Fruit fly (Drosophila melanogaster) whole organism, prepupa: ENCODE measurements around the gene ftz.

Experiments used
- CG3919 ChIP-seq: fragments of 200-800 bp; sonication (Bioruptor generic); optimal IDR thresholded peaks from 3 replicates; lab custom pipeline; 2016; ENCODE audit warnings: missing biosample characterization, missing genetic modification characterization
- Lpt ChIP-seq: fragments of 200-800 bp; sonication (Bioruptor generic); optimal IDR thresholded peaks from 3 replicates; lab custom pipeline; 2016; ENCODE audit warnings: missing biosample characterization, missing genetic modification characterization
- Smox ChIP-seq: fragments of 200-800 bp; sonication (Bioruptor generic); optimal IDR thresholded peaks from 3 replicates; lab custom pipeline; 2016; ENCODE audit warnings: missing biosample characterization, missing genetic modification characterization
- cyc ChIP-seq: fragments of 200-800 bp; sonication (Bioruptor generic); optimal IDR thresholded peaks from 3 replicates; lab custom pipeline; 2016; ENCODE audit warnings: missing biosample characterization, missing genetic modification characterization
- ss ChIP-seq, 2 experiments: fragments of 200-800 bp; sonication (Bioruptor generic); optimal IDR thresholded peaks; 2 replicates in 1 of 2; 3 replicates in 1 of 2; lab custom pipeline; 2017 to 2018; ENCODE audit warnings: mild to moderate bottlenecking in 2 of 2, missing biosample characterization in 2 of 2, missing genetic modification characterization in 2 of 2, moderate library complexity in 1 of 2
- svp ChIP-seq: fragments of 200-800 bp; sonication (Bioruptor generic); peaks from one replicate; lab custom pipeline; 2016; ENCODE audit warnings: missing biosample characterization, missing genetic modification characterization

DNA sequence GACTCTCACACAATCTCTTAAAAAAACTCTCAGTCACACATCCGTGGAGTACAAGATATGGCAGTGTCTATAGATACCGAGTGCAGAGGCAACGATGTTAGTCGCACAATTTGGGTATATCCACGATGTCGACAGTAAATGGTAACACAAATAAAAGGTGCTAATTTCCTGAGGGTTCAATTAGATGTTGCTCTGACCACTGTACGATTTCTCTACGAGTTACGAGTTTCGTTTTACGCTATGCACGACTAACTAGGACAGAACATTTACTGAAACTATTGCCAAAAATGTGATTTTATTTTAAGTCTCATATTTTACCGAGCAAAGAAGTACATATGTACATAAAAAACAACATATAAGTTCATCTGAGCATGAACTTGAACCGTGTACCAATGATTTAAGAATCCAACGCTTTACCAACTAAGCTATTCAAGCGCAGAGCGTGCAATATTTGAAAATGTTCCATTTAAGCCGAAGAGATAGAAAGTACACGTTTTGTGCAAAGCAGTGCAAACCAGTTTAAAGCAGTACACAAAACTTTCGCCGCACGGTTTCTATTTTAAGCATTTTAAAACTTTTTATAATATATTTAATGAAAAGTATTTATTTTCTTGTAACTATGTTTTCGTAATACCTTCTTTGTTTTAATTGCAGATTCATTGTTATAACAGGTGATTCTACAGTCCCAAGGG, 45.1 kb upstream of the ftz start:
- TF ChIP-seq Lpt (GFP tag; lab: Kevin White, UChicago) (no peak), cyc (GFP tag; lab: Kevin White, UChicago) (no peak), svp (peak; percentile 36), ss (GFP tag; optimal IDR thresholded peaks at IDR 0.05; lab: Kevin White, UChicago) (no peak), Smox (GFP tag; lab: Kevin White, UChicago) (no peak), CG3919 (GFP tag; lab: Kevin White, UChicago) (no peak)
